Fruit fly (Drosophila melanogaster): ENCODE data around the gene Nost.

Gene Nost

dm6 chrX:9060078-9060477 is 30.1 kb downstream of the Nost start (continued):
- TF ChIP-seq ss (GFP tag; optimal IDR thresholded peaks at IDR 0.05), result peak; percentile 61 to 69
- TF ChIP-seq esn (GFP tag; optimal IDR thresholded peaks at IDR 0.05), result peak; percentile 83
- TF ChIP-seq CG34406 (GFP tag; optimal IDR thresholded peaks at IDR 0.05), result peak; percentile 85
- peak; percentile 73 for TF ChIP-seq spab (GFP tag; optimal IDR thresholded peaks at IDR 0.05)
- TF ChIP-seq Smox (GFP tag; optimal IDR thresholded peaks at IDR 0.05), result peak; percentile 78
- peak; percentile 82 for TF ChIP-seq CG8632 (GFP tag; optimal IDR thresholded peaks at IDR 0.05)
- TF ChIP-seq CG11902 (GFP tag; optimal IDR thresholded peaks at IDR 0.05), result peak; percentile 75
- TF ChIP-seq CG10669 (GFP tag; optimal IDR thresholded peaks at IDR 0.05), result peak; percentile 84
- TF ChIP-seq achi (GFP tag; optimal IDR thresholded peaks at IDR 0.05), result peak; percentile 87
- TF ChIP-seq pdm3 (GFP tag; optimal IDR thresholded peaks at IDR 0.05), result peak; percentile 89
- TF ChIP-seq CG1621 (tag; optimal IDR thresholded peaks at IDR 0.05), result peak; percentile 76
- peak; percentile 65 to 70 for TF ChIP-seq salr (GFP tag; optimal IDR thresholded peaks at IDR 0.05)
- TF ChIP-seq acj6 (GFP tag; optimal IDR thresholded peaks at IDR 0.05), result peak; percentile 83
- peak; percentile 77 for TF ChIP-seq CG3032 (tag; optimal IDR thresholded peaks at IDR 0.05)
- TF ChIP-seq Eip75B (GFP tag; optimal IDR thresholded peaks at IDR 0.05), result peak; percentile 76
- TF ChIP-seq Sox102F (GFP tag; optimal IDR thresholded peaks at IDR 0.05), result peak; percentile 82
- TF ChIP-seq CG11294 (GFP tag; IDR thresholded peaks at IDR 0.05), result peak; percentile 70
- TF ChIP-seq Ets21C (GFP tag; optimal IDR thresholded peaks at IDR 0.05), result peak; percentile 68
- peak; percentile 83 for TF ChIP-seq lz (GFP tag; optimal IDR thresholded peaks at IDR 0.05)
- peak; percentile 76 for TF ChIP-seq CG31627 (GFP tag; optimal IDR thresholded peaks at IDR 0.05)
- TF ChIP-seq topi (GFP tag; optimal IDR thresholded peaks at IDR 0.05), result peak; percentile 86
- TF ChIP-seq CG6808 (GFP tag; optimal IDR thresholded peaks at IDR 0.05), result peak; percentile 74
- peak; percentile 75 for TF ChIP-seq dsx (GFP tag; optimal IDR thresholded peaks at IDR 0.05; ENCODE audit: poor library complexity, severe bottlenecking)
- TF ChIP-seq vri (GFP tag; optimal IDR thresholded peaks at IDR 0.05), result no peak
- peak; percentile 86 for TF ChIP-seq CG3919 (GFP tag; optimal IDR thresholded peaks at IDR 0.05)
- peak; percentile 86 for TF ChIP-seq Ets96B (tag; optimal IDR thresholded peaks at IDR 0.05)
- peak; percentile 81 for TF ChIP-seq cyc (GFP tag; optimal IDR thresholded peaks at IDR 0.05)
- no peak for TF ChIP-seq fkh (GFP tag; optimal IDR thresholded peaks at IDR 0.05)

- TF ChIP-seq Eip78C (GFP tag) (peak; percentile 85), Sox102F (GFP tag; optimal IDR thresholded peaks at IDR 0.05) (peak; percentile 23), lz (GFP tag; optimal IDR thresholded peaks at IDR 0.05) (no peak), vri (GFP tag; optimal IDR thresholded peaks at IDR 0.05) (no peak), CG10631 (GFP tag; optimal IDR thresholded peaks at IDR 0.05) (peak; percentile 21), CG6808 (GFP tag; optimal IDR thresholded peaks at IDR 0.05) (peak; percentile 46), Eip75B (GFP tag; optimal IDR thresholded peaks at IDR 0.05) (peak; percentile 39), acj6 (GFP tag; optimal IDR thresholded peaks at IDR 0.05) (peak; percentile 24), Sox15 (GFP tag; optimal IDR thresholded peaks at IDR 0.05) (no peak), CG34406 (GFP tag; optimal IDR thresholded peaks at IDR 0.05) (peak; percentile 13), esn (GFP tag; optimal IDR thresholded peaks at IDR 0.05) (peak; percentile 35), CG11902 (GFP tag; optimal IDR thresholded peaks at IDR 0.05) (no peak), CG31627 (GFP tag; optimal IDR thresholded peaks at IDR 0.05) (peak; percentile 14), CG32006 (GFP tag; optimal IDR thresholded peaks at IDR 0.05) (peak; percentile 66), dac (GFP tag; optimal IDR thresholded peaks at IDR 0.05) (peak; percentile 29), CG11294 (GFP tag; IDR thresholded peaks at IDR 0.05) (no peak), Lpt (GFP tag; optimal IDR thresholded peaks at IDR 0.05) (peak; percentile 11), CG6854 (GFP tag; optimal IDR thresholded peaks at IDR 0.05) (no peak), CG9139 (GFP tag; optimal IDR thresholded peaks at IDR 0.05) (no peak), CG4318 (GFP tag; optimal IDR thresholded peaks at IDR 0.05) (peak; percentile 52), Hr38 (GFP tag; optimal IDR thresholded peaks at IDR 0.05) (no peak), Eip93F (GFP tag; optimal IDR thresholded peaks at IDR 0.05) (no peak), pdm3 (GFP tag; optimal IDR thresholded peaks at IDR 0.05) (peak; percentile 42), topi (GFP tag; optimal IDR thresholded peaks at IDR 0.05) (peak; percentile 28), Gug (GFP tag; IDR thresholded peaks at IDR 0.05) (peak; percentile 25; the same call in 1 of the 2 replicates), CG6163 (GFP tag; IDR thresholded peaks at IDR 0.05) (0 out of 3 replicates have a peak, but pooled peaks have one; percentile 19), CG6792 (GFP tag; optimal IDR thresholded peaks at IDR 0.05) (peak; percentile 24), CG8319 (GFP tag; optimal IDR thresholded peaks at IDR 0.05) (peak; percentile 26), Hr4 (GFP tag; optimal IDR thresholded peaks at IDR 0.05) (peak; percentile 71), Ets21C (GFP tag; optimal IDR thresholded peaks at IDR 0.05) (no peak), CG11762 (GFP tag; optimal IDR thresholded peaks at IDR 0.05; ENCODE audit: insufficient read depth) (peak; percentile 37), fd59A (GFP tag; optimal IDR thresholded peaks at IDR 0.05) (no peak), achi (GFP tag; optimal IDR thresholded peaks at IDR 0.05) (peak; percentile 31), eg (GFP tag; IDR thresholded peaks at IDR 0.05) (peak; percentile 52; the same call in 1 of the 3 replicates), OdsH (GFP tag; optimal IDR thresholded peaks at IDR 0.05) (peak; percentile 45)
Observed at dm6 chrX:9061299-9061698, 31.3 kb downstream of the Nost start.

All from whole organism, prepupa.